Worm (Caenorhabditis elegans): ENCODE measurements around the gene let-767.
A peak's percentile ranks its signal among the peaks of the same experiment; 100 is the strongest.

Gene let-767

ce11 chrIII:6303114-6303647, 36.6 kb downstream of the let-767 start, which contains the start of gene F47D12.9:
Gene F47D12.9, minus strand, starts transcription at chrIII:6303380.
- no peak for TF ChIP-seq egl-27 (tag; optimal IDR thresholded peaks at IDR 0.05)
- TF ChIP-seq ceh-9 (tag; optimal IDR thresholded peaks at IDR 0.05), result no peak
- TF ChIP-seq ceh-16 (tag; optimal IDR thresholded peaks at IDR 0.05), result no peak
- no peak for TF ChIP-seq nhr-11 (tag; optimal IDR thresholded peaks at IDR 0.05)
- peak; percentile 46 for TF ChIP-seq egl-5 (tag; optimal IDR thresholded peaks at IDR 0.05)
- peak; percentile 16 for TF ChIP-seq ceh-28 (tag; optimal IDR thresholded peaks at IDR 0.05)
- TF ChIP-seq tbx-2 (tag; optimal IDR thresholded peaks at IDR 0.05), result no peak
- TF ChIP-seq unc-39 (tag; optimal IDR thresholded peaks at IDR 0.05), result no peak
- peak; percentile 77 for TF ChIP-seq lin-15B (tag; optimal IDR thresholded peaks at IDR 0.05)
- TF ChIP-seq daf-12 (tag; optimal IDR thresholded peaks at IDR 0.05), result no peak
- no peak for TF ChIP-seq ztf-11 (tag; optimal IDR thresholded peaks at IDR 0.05)
- TF ChIP-seq aly-2 (tag; optimal IDR thresholded peaks at IDR 0.05), result no peak
- no peak for TF ChIP-seq fkh-2 (tag; optimal IDR thresholded peaks at IDR 0.05)
- no peak for TF ChIP-seq R02D3.7 (tag; optimal IDR thresholded peaks at IDR 0.05)
- TF ChIP-seq ceh-82 (tag; optimal IDR thresholded peaks at IDR 0.05), result no peak
- TF ChIP-seq elt-3 (tag; optimal IDR thresholded peaks at IDR 0.05), result peak in 1 of 3 experiments; percentile 28
- TF ChIP-seq hmg-11 (tag; optimal IDR thresholded peaks at IDR 0.05), result peak; percentile 76
- peak; percentile 90 for TF ChIP-seq nhr-23 (tag; optimal IDR thresholded peaks at IDR 0.05)
- no peak for TF ChIP-seq nhr-77 (tag; optimal IDR thresholded peaks at IDR 0.05)
- TF ChIP-seq unc-62 (GFP tag; optimal IDR thresholded peaks at IDR 0.05), result no peak
- peak; percentile 84 for TF ChIP-seq nfya-1 (tag; optimal IDR thresholded peaks at IDR 0.05; ENCODE audit: insufficient read depth)
- peak; percentile 42 for TF ChIP-seq elt-1 (tag; optimal IDR thresholded peaks at IDR 0.05)
- peak; percentile 91 for TF ChIP-seq nhr-25 (tag; optimal IDR thresholded peaks at IDR 0.05)
- TF ChIP-seq skn-1 (tag; optimal IDR thresholded peaks at IDR 0.05), result peak; percentile 20
- no peak for TF ChIP-seq nhr-28 (tag; optimal IDR thresholded peaks at IDR 0.05)
- TF ChIP-seq snpc-4 (tag; optimal IDR thresholded peaks at IDR 0.05), result peak; percentile 30
- TF ChIP-seq lin-39 (tag; optimal IDR thresholded peaks at IDR 0.05), result peak; percentile 68
- peak; percentile 55 for TF ChIP-seq pha-4 (tag; optimal IDR thresholded peaks at IDR 0.05)
- no peak for TF ChIP-seq nhr-76 (tag; optimal IDR thresholded peaks at IDR 0.05)
- no peak for TF ChIP-seq nhr-237 (tag; optimal IDR thresholded peaks at IDR 0.05)
- peak; percentile 56 for TF ChIP-seq nhr-43 (tag; optimal IDR thresholded peaks at IDR 0.05; ENCODE audit: poor library complexity, severe bottlenecking)
- no peak for TF ChIP-seq zag-1 (tag; optimal IDR thresholded peaks at IDR 0.05)
- no peak for TF ChIP-seq fkh-10 (GFP tag; optimal IDR thresholded peaks at IDR 0.05)
- no peak for TF ChIP-seq nhr-12 (tag; optimal IDR thresholded peaks at IDR 0.05)
- peak; percentile 69 for TF ChIP-seq ama-1 (optimal IDR thresholded peaks at IDR 0.05)
- TF ChIP-seq lsy-12 (tag; optimal IDR thresholded peaks at IDR 0.05), result peak; percentile 73
- TF ChIP-seq sea-2 (GFP tag; optimal IDR thresholded peaks at IDR 0.05), result no peak
- no peak for TF ChIP-seq ztf-4 (tag; optimal IDR thresholded peaks at IDR 0.05)
- no peak for TF ChIP-seq nhr-67 (tag; optimal IDR thresholded peaks at IDR 0.05)
- TF ChIP-seq eor-1 (tag; optimal IDR thresholded peaks at IDR 0.05), result no peak
- peak; percentile 13 for TF ChIP-seq pqm-1 (tag; optimal IDR thresholded peaks at IDR 0.05)
- TF ChIP-seq elt-2 (tag; optimal IDR thresholded peaks at IDR 0.05), result peak; percentile 92
- TF ChIP-seq mml-1 (tag; optimal IDR thresholded peaks at IDR 0.05), result no peak
- TF ChIP-seq mdl-1 (tag; optimal IDR thresholded peaks at IDR 0.05), result peak; percentile 43
- TF ChIP-seq fos-1 (tag; optimal IDR thresholded peaks at IDR 0.05), result no peak
- TF ChIP-seq jun-1 (tag; optimal IDR thresholded peaks at IDR 0.05), result peak; percentile 78
- TF ChIP-seq ZK546.5 (tag; optimal IDR thresholded peaks at IDR 0.05), result no peak

All from whole organism, L3 larva.